In genomic region chrII:12622843-12623242, ce11 we compare ENCODE assay signal across 3 worm cellular contexts.
A peak's percentile ranks its signal among the peaks of the same experiment; 100 is the strongest.
TF ChIP-seq lines count a peak whose summit lies in the region.

No protein-coding gene starts in this region.

TF ChIP-seq in whole organism, L1 larva, 84 proteins besides CTCF, POLR2A, EP300 and RAD21:
- TF ChIP-seq pag-3 (tag; optimal IDR thresholded peaks at IDR 0.05; lab: Kevin White, UChicago; ENCODE audit: borderline replicate concordance, insufficient read depth) (no peak), unc-86 (tag; optimal IDR thresholded peaks at IDR 0.05; lab: Kevin White, UChicago) (no peak), mep-1 (tag; optimal IDR thresholded peaks at IDR 0.05; lab: Kevin White, UChicago) (no peak), nhr-237 (tag; optimal IDR thresholded peaks at IDR 0.05; lab: Kevin White, UChicago) (no peak), nhr-85 (tag; lab: Kevin White, UChicago) (peak; percentile 50), mef-2 (tag; optimal IDR thresholded peaks at IDR 0.05; lab: Kevin White, UChicago) (no peak), mdl-1 (tag; optimal IDR thresholded peaks at IDR 0.05; lab: Kevin White, UChicago) (no peak), hlh-17 (GFP tag; optimal IDR thresholded peaks at IDR 0.05; lab: Kevin White, UChicago; ENCODE audit: borderline replicate concordance) (no peak), pax-3 (tag; optimal IDR thresholded peaks at IDR 0.05; lab: Kevin White, UChicago) (no peak), grh-1 (GFP tag; IDR thresholded peaks at IDR 0.05; lab: Robert Waterston, UW) (no peak), sox-4 (tag; optimal IDR thresholded peaks at IDR 0.05; lab: Kevin White, UChicago) (no peak), isw-1 (GFP tag; IDR thresholded peaks at IDR 0.05; lab: Robert Waterston, UW) (no peak), rnt-1 (tag; optimal IDR thresholded peaks at IDR 0.05; lab: Kevin White, UChicago) (no peak), elt-3 (tag; optimal IDR thresholded peaks at IDR 0.05; lab: Kevin White, UChicago) (peak in 2 of 6 experiments; percentile 3 to 58), fos-1 (tag; optimal IDR thresholded peaks at IDR 0.05; lab: Kevin White, UChicago) (no peak), lin-35 (GFP tag; optimal IDR thresholded peaks at IDR 0.05; lab: Kevin White, UChicago) (peak in 1 of 2 experiments; percentile 22), pqm-1 (tag; optimal IDR thresholded peaks at IDR 0.05; lab: Kevin White, UChicago) (no peak), lin-39 (tag; optimal IDR thresholded peaks at IDR 0.05; lab: Kevin White, UChicago) (no peak), nhr-20 (tag; optimal IDR thresholded peaks at IDR 0.05; lab: Kevin White, UChicago) (peak; percentile 41), hpl-2 (GFP tag; optimal IDR thresholded peaks at IDR 0.05; lab: Kevin White, UChicago) (no peak), sup-37 (GFP tag; optimal IDR thresholded peaks at IDR 0.05; lab: Kevin White, UChicago) (no peak), nhr-19 (GFP tag; conservative IDR thresholded peaks at IDR 0.05; lab: Robert Waterston, UW) (no peak), lir-3 (tag; optimal IDR thresholded peaks at IDR 0.05; lab: Kevin White, UChicago; ENCODE audit: poor library complexity) (no peak), nhr-47 (tag; optimal IDR thresholded peaks at IDR 0.05; lab: Kevin White, UChicago) (no peak)

TF ChIP-seq in whole organism, L2 larva, 48 proteins besides CTCF, POLR2A, EP300 and RAD21:
- TF ChIP-seq aly-2 (tag; optimal IDR thresholded peaks at IDR 0.05; lab: Kevin White, UChicago): no peak
- TF ChIP-seq sma-9 (GFP tag; optimal IDR thresholded peaks at IDR 0.05; lab: Kevin White, UChicago): peak; percentile 56
- TF ChIP-seq sma-9 (tag; optimal IDR thresholded peaks at IDR 0.05; lab: Kevin White, UChicago): no peak
- peak; percentile 2 for TF ChIP-seq nhr-21 (tag; optimal IDR thresholded peaks at IDR 0.05; lab: Kevin White, UChicago)
- TF ChIP-seq unc-55 (GFP tag; optimal IDR thresholded peaks at IDR 0.05; lab: Kevin White, UChicago): no peak
- peak; percentile 19 for TF ChIP-seq sma-3 (GFP tag; optimal IDR thresholded peaks at IDR 0.05; lab: Kevin White, UChicago)

TF ChIP-seq in whole organism, L4 larva, 104 proteins besides CTCF, POLR2A, EP300 and RAD21:
- TF ChIP-seq arid-1 (GFP tag; conservative IDR thresholded peaks at IDR 0.05; lab: Robert Waterston, UW) (no peak), ztf-7 (tag; optimal IDR thresholded peaks at IDR 0.05; lab: Kevin White, UChicago) (no peak), nhr-10 (tag; optimal IDR thresholded peaks at IDR 0.05; lab: Kevin White, UChicago) (no peak), dmd-6 (GFP tag; IDR thresholded peaks at IDR 0.05; lab: Robert Waterston, UW) (peak; percentile 21; the same call in 1 of the 2 replicates), ceh-20 (GFP tag; IDR thresholded peaks at IDR 0.05; lab: Robert Waterston, UW) (peak; percentile 55; the same call in 1 of the 2 replicates), hif-1 (tag; optimal IDR thresholded peaks at IDR 0.05; lab: Kevin White, UChicago) (peak in 1 of 2 experiments; percentile 11), Y75B8A.6 (GFP tag; IDR thresholded peaks at IDR 0.05; lab: Robert Waterston, UW) (no peak)
